Fruit fly (Drosophila melanogaster) whole organism, embryonic: ENCODE results near the gene CG6230.

Experiments
- Atf3 ChIP-seq: fragments of 200-800 bp; sonication (Bioruptor generic); optimal IDR thresholded peaks from 3 replicates; lab custom pipeline; 2016; ENCODE audit warnings: missing biosample characterization, missing genetic modification characterization
- Awh ChIP-seq: fragments of 200-800 bp; sonication (Bioruptor generic); IDR thresholded peaks from 2 replicates; pipeline ENCODE4, ENCODE4 v1.3.6; 2022; ENCODE audit warnings: missing biosample characterization, missing genetic modification characterization
- Bteb2 ChIP-seq: fragments of 200-800 bp; sonication (Bioruptor generic); optimal IDR thresholded peaks from 2 replicates; lab custom pipeline; 2016; ENCODE audit warnings: missing biosample characterization, missing genetic modification characterization
- CG10979 ChIP-seq: fragments of 200-800 bp; sonication (Bioruptor generic); optimal IDR thresholded peaks from 2 replicates; lab custom pipeline; 2018; ENCODE audit warnings: missing biosample characterization, mild to moderate bottlenecking, missing genetic modification characterization, moderate library complexity
- CG12391 ChIP-seq: fragments of 200-800 bp; sonication (Bioruptor generic); optimal IDR thresholded peaks from 3 replicates; lab custom pipeline; 2018; ENCODE audit warnings: missing biosample characterization, mild to moderate bottlenecking, missing genetic modification characterization, moderate library complexity
- CG13624 ChIP-seq: fragments of 200-800 bp; sonication (Bioruptor generic); optimal IDR thresholded peaks from 2 replicates; lab custom pipeline; 2016; ENCODE audit warnings: missing biosample characterization, missing genetic modification characterization
- CG15269 ChIP-seq: fragments of 200-800 bp; sonication (Bioruptor generic); optimal IDR thresholded peaks from 2 replicates; lab custom pipeline; 2018; ENCODE audit warnings: missing biosample characterization, mild to moderate bottlenecking, missing genetic modification characterization, moderate library complexity
- CG16779 ChIP-seq: fragments of 200-800 bp; sonication (Bioruptor generic); IDR thresholded peaks from 2 replicates; pipeline ENCODE4 v1.3.6; 2022; ENCODE audit warnings: missing biosample characterization, missing genetic modification characterization
- CG2199 ChIP-seq: fragments of 200-800 bp; sonication (Bioruptor generic); IDR thresholded peaks from 3 replicates; pipeline ENCODE4 v1.3.6; 2022; ENCODE audit warnings: missing biosample characterization, missing genetic modification characterization
- CG2202 ChIP-seq: fragments of 200-800 bp; sonication (Bioruptor generic); optimal IDR thresholded peaks from 2 replicates; lab custom pipeline; 2018; ENCODE audit warnings: missing biosample characterization, mild to moderate bottlenecking, missing genetic modification characterization
- CG30020 ChIP-seq: fragments of 200-800 bp; optimal IDR thresholded peaks from 2 replicates; lab custom pipeline; 2019; ENCODE audit warnings: missing biosample characterization, mild to moderate bottlenecking, missing genetic modification characterization, moderate library complexity
- CG31388 ChIP-seq: fragments of 200-800 bp; sonication (Bioruptor generic); optimal IDR thresholded peaks from 2 replicates; lab custom pipeline; 2016; ENCODE audit warnings: missing biosample characterization, missing genetic modification characterization
- CG3163 ChIP-seq: fragments of 200-800 bp; sonication (Bioruptor generic); optimal IDR thresholded peaks from 3 replicates; lab custom pipeline; 2016; ENCODE audit warnings: missing biosample characterization, missing genetic modification characterization
- CG32532 ChIP-seq: fragments of 200-800 bp; sonication (Bioruptor generic); IDR thresholded peaks from 2 replicates; pipeline ENCODE4 v1.3.6; 2022; ENCODE audit warnings: missing biosample characterization, missing genetic modification characterization
- CG32772 ChIP-seq: fragments of 200-800 bp; sonication (Bioruptor generic); IDR thresholded peaks from 2 replicates; pipeline ENCODE4 v1.3.6; 2022; ENCODE audit warnings: missing biosample characterization, missing genetic modification characterization
- CG34422 ChIP-seq: fragments of 200-800 bp; sonication (Bioruptor generic); IDR thresholded peaks from 3 replicates; pipeline ENCODE4 v1.3.6; 2022; ENCODE audit warnings: missing biosample characterization, missing genetic modification characterization
- CG6254 ChIP-seq: fragments of 200-800 bp; sonication (Bioruptor generic); optimal IDR thresholded peaks from 3 replicates; lab custom pipeline; 2017; ENCODE audit warnings: mild to moderate bottlenecking, missing biosample characterization, missing genetic modification reagents, missing genetic modification characterization
- CG6272 ChIP-seq: fragments of 200-800 bp; sonication (Bioruptor generic); IDR thresholded peaks from 2 replicates; pipeline ENCODE4 v1.3.6; 2022; ENCODE audit warnings: missing biosample characterization, missing genetic modification characterization
- CG6854 ChIP-seq: fragments of 200-800 bp; sonication (Bioruptor generic); optimal IDR thresholded peaks from 3 replicates; lab custom pipeline; 2017; ENCODE audit warnings: missing biosample characterization, mild to moderate bottlenecking, missing genetic modification characterization
- CG9215 ChIP-seq: fragments of 200-800 bp; sonication (Bioruptor generic); IDR thresholded peaks from 2 replicates; pipeline ENCODE4 v1.3.6; 2022; ENCODE audit warnings: missing biosample characterization, missing genetic modification characterization
- Dip2 ChIP-seq: fragments of 200-800 bp; sonication (Bioruptor generic); IDR thresholded peaks from 2 replicates; pipeline ENCODE4 v1.3.6; 2022; ENCODE audit warnings: missing biosample characterization, missing genetic modification characterization
- Doc2 ChIP-seq: fragments of 200-800 bp; sonication (Bioruptor generic); IDR thresholded peaks from 2 replicates; pipeline ENCODE4 v1.3.6; 2022; ENCODE audit warnings: missing biosample characterization, missing genetic modification characterization
- E2f1 ChIP-seq: fragments of 200-800 bp; sonication (Bioruptor generic); IDR thresholded peaks from 2 replicates; pipeline ENCODE4 v1.3.6; 2022; ENCODE audit warnings: missing biosample characterization, missing genetic modification characterization
- Eip74EF ChIP-seq, 2 experiments: fragments of 200-800 bp in 1 of 2; fragments of >200 bp in 1 of 2; sonication (Bioruptor generic) in 1 of 2; optimal IDR thresholded peaks; 2 replicates each; lab custom pipeline; 2017 to 2019; ENCODE audit warnings: missing biosample characterization in 2 of 2, missing genetic modification characterization in 2 of 2, mild to moderate bottlenecking in 1 of 2, moderate library complexity in 1 of 2
- Ets65A ChIP-seq: fragments of 200-800 bp; sonication (Bioruptor generic); peaks from one replicate; lab custom pipeline; 2016; ENCODE audit warnings: missing biosample characterization, missing genetic modification characterization
- HmgZ ChIP-seq: fragments of 200-800 bp; sonication (Bioruptor generic); optimal IDR thresholded peaks from 2 replicates; lab custom pipeline; 2018; ENCODE audit warnings: missing biosample characterization, mild to moderate bottlenecking, missing genetic modification characterization
- Lim3 ChIP-seq: fragments of 200-800 bp; sonication (Bioruptor generic); IDR thresholded peaks from 2 replicates; pipeline ENCODE4 v1.3.6; 2022; ENCODE audit warnings: missing biosample characterization, missing genetic modification characterization
- NK7.1 ChIP-seq: fragments of 200-800 bp; sonication (Bioruptor generic); optimal IDR thresholded peaks from 3 replicates; lab custom pipeline; 2016; ENCODE audit warnings: missing biosample characterization, missing genetic modification characterization
- NfI ChIP-seq: fragments of 200-800 bp; sonication (Bioruptor generic); optimal IDR thresholded peaks from 3 replicates; lab custom pipeline; 2018; ENCODE audit warnings: missing biosample characterization, mild to moderate bottlenecking, missing genetic modification characterization, moderate library complexity
- Ravus ChIP-seq: fragments of 200-800 bp; sonication (Bioruptor generic); IDR thresholded peaks from 2 replicates; pipeline ENCODE4 v1.3.6; 2022; ENCODE audit warnings: missing biosample characterization, missing genetic modification characterization
- Rx ChIP-seq: fragments of 200-800 bp; sonication (Bioruptor generic); IDR thresholded peaks from 2 replicates; pipeline ENCODE4 v1.3.6; 2022; ENCODE audit warnings: missing biosample characterization, missing genetic modification characterization
- Stat92E ChIP-seq, 3 experiments: fragments of >200 bp in 2 of 3; fragments of 200-800 bp in 1 of 3; sonication (Bioruptor generic) in 1 of 3; optimal IDR thresholded peaks; 2 replicates each; lab custom pipeline; 2017 to 2019; ENCODE audit warnings: missing biosample characterization in 3 of 3, missing genetic modification characterization in 3 of 3, mild to moderate bottlenecking in 1 of 3, moderate library complexity in 1 of 3
- Trl ChIP-seq, 3 experiments: fragments of >200 bp in 2 of 3; fragments of 200-800 bp in 1 of 3; sonication (Bioruptor generic) in 1 of 3; optimal IDR thresholded peaks; 2 replicates in 1 of 3; 3 replicates in 2 of 3; lab custom pipeline; 2016 to 2017; ENCODE audit warnings: missing biosample characterization in 1 of 3, missing genetic modification characterization in 1 of 3
- ase ChIP-seq: fragments of 200-800 bp; sonication (Bioruptor generic); IDR thresholded peaks from 3 replicates; pipeline ENCODE4 v1.3.6; 2022; ENCODE audit warnings: missing biosample characterization, missing genetic modification characterization
- bigmax ChIP-seq: fragments of 200-800 bp; sonication (Bioruptor generic); optimal IDR thresholded peaks from 2 replicates; lab custom pipeline; 2018; ENCODE audit warnings: missing biosample characterization, mild to moderate bottlenecking, missing genetic modification characterization
- cad ChIP-seq: fragments of >200 bp; optimal IDR thresholded peaks from 2 replicates; lab custom pipeline; 2017; ENCODE audit warnings: missing biosample characterization, missing genetic modification characterization
- cas ChIP-seq: fragments of 200-800 bp; sonication (Bioruptor generic); IDR thresholded peaks from 2 replicates; pipeline ENCODE4 v1.3.6; 2022; ENCODE audit warnings: missing biosample characterization, missing genetic modification characterization
- chinmo ChIP-seq: fragments of 200-800 bp; sonication (Bioruptor generic); IDR thresholded peaks from 4 replicates; pipeline ENCODE4 v1.3.6; 2022; ENCODE audit warnings: missing biosample characterization, missing genetic modification characterization; ENCODE audit not compliant: partially characterized antibody
- dpn ChIP-seq, 2 experiments: fragments of 200-800 bp; sonication (Bioruptor generic); optimal IDR thresholded peaks; 3 replicates each; lab custom pipeline; 2016; ENCODE audit warnings: missing biosample characterization in 2 of 2, missing genetic modification characterization in 2 of 2
- gsb-n ChIP-seq: fragments of 200-800 bp; sonication (Bioruptor generic); optimal IDR thresholded peaks from 3 replicates; lab custom pipeline; 2018; ENCODE audit warnings: missing biosample characterization, mild to moderate bottlenecking, missing genetic modification characterization
- org-1 ChIP-seq: fragments of 200-800 bp; sonication (Bioruptor generic); optimal IDR thresholded peaks from 2 replicates; lab custom pipeline; 2017; ENCODE audit warnings: missing biosample characterization, missing genetic modification characterization
- run ChIP-seq: fragments of 200-800 bp; sonication (Bioruptor generic); optimal IDR thresholded peaks from 3 replicates; lab custom pipeline; 2018; ENCODE audit warnings: missing biosample characterization, mild to moderate bottlenecking, missing genetic modification characterization
- sc ChIP-seq, 3 experiments: fragments of >200 bp in 2 of 3; fragments of 200-800 bp in 1 of 3; sonication (Bioruptor generic) in 1 of 3; optimal IDR thresholded peaks; 2 replicates in 2 of 3; 3 replicates in 1 of 3; lab custom pipeline; 2017; ENCODE audit warnings: mild to moderate bottlenecking in 1 of 3, missing biosample characterization in 1 of 3, missing genetic modification characterization in 1 of 3, missing genetic modification reagents in 1 of 3
- sim ChIP-seq: fragments of 200-800 bp; sonication (Bioruptor generic); IDR thresholded peaks from 2 replicates; pipeline ENCODE4 v1.3.6; 2022; ENCODE audit warnings: missing biosample characterization, missing genetic modification characterization
- sisA ChIP-seq: fragments of 200-800 bp; sonication (Bioruptor generic); IDR thresholded peaks from 2 replicates; pipeline ENCODE4 v1.3.6; 2022; ENCODE audit warnings: missing biosample characterization, missing genetic modification characterization
- so ChIP-seq: fragments of 200-800 bp; sonication (Bioruptor generic); IDR thresholded peaks from 3 replicates; pipeline ENCODE4 v1.3.6; 2022; ENCODE audit warnings: missing biosample characterization, missing genetic modification characterization
- tll ChIP-seq, 2 experiments: fragments of 200-800 bp in 1 of 2; fragments of >200 bp in 1 of 2; sonication (Bioruptor generic) in 1 of 2; optimal IDR thresholded peaks; 2 replicates each; lab custom pipeline; 2017 to 2019; ENCODE audit warnings: missing biosample characterization in 2 of 2, missing genetic modification characterization in 2 of 2, mild to moderate bottlenecking in 1 of 2, moderate library complexity in 1 of 2

The CG6230 gene

dm6 chr2L:11136093-11136492 is 16.0 kb upstream of the CG6230 start, which contains the start of gene hgo:
TSS of gene hgo (plus strand) at chr2L:11136393.
- TF ChIP-seq CG6272 (GFP tag; lab: Robert Waterston, UW) (no peak), so (no peak), CG32532 (GFP tag; lab: Robert Waterston, UW) (no peak), CG2199 (peak; percentile 52; the same call in 1 of the 3 replicates), chinmo (GFP tag; lab: Robert Waterston, UW) (peak; percentile 34; the same call in 1 of the 4 replicates), Atf3 (GFP tag; lab: Kevin White, UChicago) (no peak), Eip74EF (GFP tag; optimal IDR thresholded peaks at IDR 0.05; lab: Kevin White, UChicago) (no peak), HmgZ (tag; lab: Kevin White, UChicago) (no peak), Lim3 (no peak), Ets65A (GFP tag; lab: Kevin White, UChicago) (peak; percentile 40), Bteb2 (GFP tag; lab: Kevin White, UChicago) (no peak)
- TF ChIP-seq, all 482 proteins: peak for 3

dm6 chr2L:11130151-11131008 is 10.3 kb upstream of the CG6230 start, which contains the start of the genes RfC38 and CG4751:
TSS of gene RfC38 (minus strand) at chr2L:11130645.
TSS of gene CG4751 (plus strand) at chr2L:11130737.
- TF ChIP-seq Ravus (GFP tag; lab: Robert Waterston, UW) = no peak
- TF ChIP-seq CG32772 (GFP tag; lab: Robert Waterston, UW) = no peak
- no peak for TF ChIP-seq CG32532 (GFP tag; lab: Robert Waterston, UW)
- no peak for TF ChIP-seq CG6254
- TF ChIP-seq Trl (optimal IDR thresholded peaks at IDR 0.05; lab: Kevin White, UChicago) = no peak
- TF ChIP-seq Trl (GFP tag; optimal IDR thresholded peaks at IDR 0.05; lab: Kevin White, UChicago) = no peak
- no peak for TF ChIP-seq sc (optimal IDR thresholded peaks at IDR 0.05; lab: Kevin White, UChicago)
- TF ChIP-seq sc (GFP tag; optimal IDR thresholded peaks at IDR 0.05; lab: Kevin White, UChicago) = no peak
- no peak for TF ChIP-seq org-1 (GFP tag; lab: Kevin White, UChicago)
- no peak for TF ChIP-seq sim
- no peak for TF ChIP-seq cad (GFP tag; lab: Kevin White, UChicago)
- no peak for TF ChIP-seq CG31388 (GFP tag; lab: Kevin White, UChicago)
- no peak for TF ChIP-seq so
- TF ChIP-seq sisA (GFP tag; lab: Robert Waterston, UW) = no peak
- no peak for TF ChIP-seq CG15269 (tag; lab: Kevin White, UChicago)
- TF ChIP-seq Awh (GFP tag; lab: Robert Waterston, UW) = no peak
- TF ChIP-seq CG2202 (tag; lab: Kevin White, UChicago) = no peak
- TF ChIP-seq Lim3 = no peak
- TF ChIP-seq run (tag; lab: Kevin White, UChicago) = no peak
- 0 out of 2 replicates have a peak, but pooled peaks have one; percentile 20 for TF ChIP-seq E2f1 (GFP tag; lab: Robert Waterston, UW)
- TF ChIP-seq CG12391 = peak; percentile 68
- no peak for TF ChIP-seq cas
- TF ChIP-seq NfI = peak; percentile 7
- TF ChIP-seq Doc2 = no peak
- no peak for TF ChIP-seq gsb-n (tag; lab: Kevin White, UChicago)
- peak; percentile 29 for TF ChIP-seq CG30020 (tag; lab: Kevin White, UChicago)
- TF ChIP-seq Dip2 = no peak
- no peak for TF ChIP-seq Stat92E (GFP tag; optimal IDR thresholded peaks at IDR 0.05; lab: Kevin White, UChicago)
- no peak for TF ChIP-seq Rx
- peak in 1 of 2 experiments; percentile 22 for TF ChIP-seq dpn (GFP tag; optimal IDR thresholded peaks at IDR 0.05; lab: Kevin White, UChicago)
- no peak for TF ChIP-seq CG13624 (GFP tag; lab: Kevin White, UChicago)
- TF ChIP-seq CG6854 (GFP tag; lab: Kevin White, UChicago) = no peak
- no peak for TF ChIP-seq CG3163 (GFP tag; lab: Kevin White, UChicago)
- no peak for TF ChIP-seq bigmax
- TF ChIP-seq CG10979 (tag; lab: Kevin White, UChicago) = no peak
- TF ChIP-seq ase = no peak
- no peak for TF ChIP-seq CG16779
- TF ChIP-seq tll (GFP tag; optimal IDR thresholded peaks at IDR 0.05; lab: Kevin White, UChicago) = no peak
- no peak for TF ChIP-seq CG9215 (GFP tag; lab: Robert Waterston, UW)
- peak; percentile 67; the same call in 1 of the 3 replicates for TF ChIP-seq CG34422 (GFP tag; lab: Robert Waterston, UW)
- TF ChIP-seq NK7.1 (GFP tag; lab: Kevin White, UChicago) = no peak
